Fruit fly (Drosophila melanogaster) whole organism, larva: ENCODE data around the gene spel1.
A peak's percentile ranks its signal among the peaks of the same experiment; 100 is the strongest.

Source experiments
- noc ChIP-seq: fragments of 200-800 bp; sonication (Bioruptor generic); optimal IDR thresholded peaks from 3 replicates; lab custom pipeline; 2019; ENCODE audit warnings: missing biosample characterization, mild to moderate bottlenecking, missing genetic modification characterization, moderate library complexity

The spel1 gene

DNA sequence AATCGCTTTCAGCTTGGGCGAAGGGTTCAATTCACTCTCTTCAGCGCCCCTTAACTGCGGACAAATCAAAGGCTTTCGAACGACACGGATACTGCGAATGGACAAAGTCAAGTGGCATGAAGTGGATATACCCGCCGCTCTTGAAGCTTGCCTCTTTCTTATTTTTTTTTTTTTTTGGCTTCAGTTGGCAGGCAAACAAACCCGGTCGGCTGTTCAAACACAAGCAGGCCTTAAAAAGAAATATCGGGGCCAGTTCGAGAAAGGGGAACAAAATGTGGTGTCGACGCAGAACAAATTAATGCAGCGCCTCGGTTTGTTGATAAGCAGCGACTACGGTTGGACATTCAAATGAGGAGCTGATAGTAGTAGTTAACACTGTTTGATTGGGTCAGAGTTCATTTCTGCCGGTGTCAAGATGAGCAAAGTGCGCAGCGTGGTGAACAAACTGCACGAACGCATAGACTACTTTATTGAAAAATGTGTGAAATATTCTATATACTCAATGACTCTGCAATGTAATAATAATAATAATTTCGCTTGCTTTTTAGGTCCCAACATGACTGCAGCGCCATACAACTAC is 5.0 kb upstream of the spel1 start:
- no peak for TF ChIP-seq noc (tag; lab: Kevin White, UChicago)

DNA sequence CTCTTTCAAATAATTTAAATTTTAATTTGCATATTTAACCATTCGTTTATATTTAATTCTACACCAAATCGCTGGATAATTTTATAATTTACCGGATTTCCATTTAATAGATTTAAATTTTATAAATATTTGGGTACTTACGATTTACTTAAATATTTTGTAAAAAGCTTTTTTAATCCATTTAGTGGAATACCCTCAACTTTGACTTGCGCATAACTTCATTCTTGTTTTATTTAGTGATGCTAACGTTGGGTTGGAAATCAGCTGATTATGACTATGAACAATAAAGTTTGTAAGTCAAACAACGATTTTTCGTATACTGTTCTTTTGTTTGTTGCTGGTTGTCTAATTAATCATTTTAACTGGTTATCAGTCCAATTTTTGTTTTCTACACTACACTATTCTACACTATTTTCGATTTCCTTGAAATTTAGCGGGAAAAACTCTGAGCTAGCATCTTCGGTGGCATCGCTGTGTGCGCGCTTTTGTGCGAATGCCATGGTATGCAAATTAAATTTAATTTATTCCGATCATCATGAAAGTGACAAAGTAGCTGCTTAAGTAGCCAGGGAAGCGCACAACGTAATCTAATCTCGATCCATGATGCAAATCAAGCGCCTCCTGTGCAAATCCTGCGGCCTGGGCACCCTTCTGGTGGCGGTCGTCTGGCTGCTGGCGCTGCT is 2.9 kb upstream of the spel1 start, which contains the start of gene Pgant35A:
Gene Pgant35A (plus strand): TSS at position 473 of the 683 bp plus-strand sequence.
- TF ChIP-seq noc (tag; lab: Kevin White, UChicago) = peak; percentile 43

DNA sequence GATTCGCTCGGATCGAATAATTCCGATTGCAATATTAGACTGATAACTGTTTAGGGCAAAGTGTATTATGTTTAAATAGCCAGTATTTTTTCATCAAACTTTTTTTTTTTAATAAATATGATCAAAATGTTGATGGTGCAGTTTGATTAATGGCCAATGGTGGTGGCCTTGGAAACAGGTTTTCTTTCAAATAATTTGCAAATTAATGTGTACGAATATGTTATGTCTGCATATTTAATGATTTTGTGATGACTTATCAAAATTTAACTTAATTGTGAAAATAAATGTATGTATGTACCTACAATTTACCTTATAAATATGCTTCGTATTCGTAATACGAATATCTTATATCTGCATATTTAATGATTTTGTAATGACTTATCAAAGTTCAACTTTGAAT is 588 bp upstream of the spel1 start:
- no peak for TF ChIP-seq noc (tag; lab: Kevin White, UChicago)

DNA sequence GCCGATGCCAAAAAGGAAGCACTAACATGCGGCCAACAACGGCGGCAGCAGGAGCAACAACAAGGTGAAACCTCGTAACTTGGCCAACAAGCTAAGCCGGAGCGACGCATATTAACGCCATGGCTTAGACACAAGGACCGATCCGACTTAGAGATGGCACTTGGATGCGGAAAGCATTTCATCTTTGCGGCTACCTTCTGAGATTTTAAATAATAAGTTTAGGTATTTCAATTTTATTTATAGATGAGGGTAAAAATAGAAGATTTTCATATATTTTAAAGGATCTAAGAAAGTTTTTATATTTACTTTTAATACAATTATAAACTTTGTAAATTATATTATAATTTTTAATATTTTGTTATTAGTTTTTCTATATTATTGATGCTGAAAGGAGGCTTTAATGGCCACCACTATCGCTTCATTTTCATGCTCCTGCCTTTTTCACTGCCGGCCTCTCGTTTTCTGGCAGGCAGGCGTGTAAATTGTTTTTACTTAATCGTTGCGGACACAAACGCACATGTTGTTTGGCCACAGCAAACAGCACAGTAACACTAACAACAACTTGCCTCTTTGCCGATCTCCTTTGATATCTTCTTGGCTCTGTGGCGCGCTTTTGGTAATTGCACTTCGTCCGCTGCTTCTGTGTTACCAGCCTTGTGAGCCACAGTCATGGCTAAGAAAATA is 4.9 kb downstream of the spel1 start:
- no peak for TF ChIP-seq noc (tag; lab: Kevin White, UChicago)

DNA sequence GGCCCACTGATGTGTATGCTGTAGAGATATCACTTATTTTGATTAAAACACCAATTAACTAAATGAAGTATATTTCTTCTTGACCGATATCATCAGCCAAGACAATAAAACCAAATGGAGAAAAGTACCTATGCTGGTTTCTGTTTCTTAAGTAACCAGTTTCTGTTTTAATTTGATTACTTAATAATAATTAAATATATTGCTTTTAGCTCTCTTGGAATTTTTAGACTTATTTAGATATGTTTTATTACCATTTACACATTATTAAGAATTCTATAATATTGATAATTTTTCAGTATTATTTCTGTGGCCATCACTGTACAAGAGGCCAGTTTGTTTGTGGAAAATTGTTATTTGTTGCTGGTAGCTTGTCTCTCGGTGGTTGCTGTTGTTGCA is 5.4 kb downstream of the spel1 start:
- no peak for TF ChIP-seq noc (tag; lab: Kevin White, UChicago)

DNA sequence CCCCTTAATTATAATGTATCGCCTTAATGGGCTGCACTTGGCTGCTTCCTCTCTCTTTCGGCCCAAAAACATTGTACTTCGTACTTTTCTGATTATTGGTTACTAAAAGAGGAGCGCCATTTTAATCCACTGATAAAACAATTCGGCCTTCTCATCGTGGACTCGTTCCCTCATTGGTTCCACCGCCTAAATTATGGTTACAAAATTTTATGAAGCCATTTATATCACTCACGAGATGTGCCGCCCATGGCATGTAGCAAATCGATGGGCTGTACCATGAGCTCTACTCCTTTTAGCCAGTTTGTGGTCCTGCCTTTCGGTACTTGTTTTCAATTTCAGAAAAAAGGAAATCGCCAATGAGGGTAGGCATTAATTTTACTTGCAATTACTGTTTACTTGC is 7.0 kb downstream of the spel1 start:
- no peak for TF ChIP-seq noc (tag; lab: Kevin White, UChicago)

DNA sequence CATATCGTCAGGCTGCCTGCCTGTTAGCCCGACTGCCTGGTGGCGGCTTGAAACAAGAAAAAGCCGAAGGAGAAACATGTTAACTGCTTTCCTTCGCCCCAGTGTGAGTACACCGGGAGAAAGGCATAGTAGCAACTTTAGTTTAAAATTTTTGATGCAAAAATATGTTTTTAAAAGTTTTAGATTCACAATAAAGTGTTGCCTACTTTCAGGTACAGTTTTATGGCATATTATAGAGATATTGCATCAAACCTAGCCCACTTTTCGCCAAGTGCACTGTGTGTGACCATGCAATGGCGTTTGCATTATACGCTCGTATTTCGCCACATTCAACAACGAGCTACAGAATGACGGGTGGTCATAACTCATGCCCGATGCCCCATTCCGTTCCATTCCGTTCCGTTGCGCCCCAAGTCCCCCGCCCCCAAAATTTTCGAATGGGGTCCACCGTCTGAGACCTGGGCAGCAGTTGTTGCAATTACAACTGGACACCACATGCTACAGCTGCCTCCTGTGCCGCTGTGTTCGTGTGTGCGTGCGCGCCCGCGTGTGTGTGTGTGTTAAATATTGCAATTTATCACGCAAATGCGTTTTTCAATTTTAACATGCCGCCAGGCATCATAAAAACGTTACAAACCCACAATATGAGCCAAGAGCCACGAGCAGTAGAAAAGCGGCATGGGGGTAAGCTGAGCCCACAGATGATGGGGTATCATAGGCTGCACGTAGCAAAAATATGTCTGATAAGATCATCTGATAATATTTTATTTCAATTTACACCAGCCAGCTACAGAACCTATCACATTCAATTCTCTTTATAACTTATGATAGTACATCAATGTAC is 8.3 kb downstream of the spel1 start:
- no peak for TF ChIP-seq noc (tag; lab: Kevin White, UChicago)

DNA sequence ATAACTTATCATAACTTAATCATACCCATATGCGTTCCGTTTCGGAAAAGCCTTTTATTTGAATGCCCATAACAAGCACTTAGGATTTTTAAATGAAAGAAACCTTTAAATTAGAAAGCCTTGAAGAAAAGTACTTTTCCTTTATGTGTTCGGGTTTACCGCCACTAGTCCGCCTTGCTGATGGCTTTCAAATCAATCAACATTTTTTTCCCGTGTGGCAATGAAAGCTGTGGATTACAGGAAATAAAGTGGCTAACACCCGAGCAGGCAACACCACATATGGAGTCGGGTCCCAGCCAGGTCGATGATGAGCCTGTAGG is 8.9 kb downstream of the spel1 start:
- TF ChIP-seq noc (tag; lab: Kevin White, UChicago) = no peak

DNA sequence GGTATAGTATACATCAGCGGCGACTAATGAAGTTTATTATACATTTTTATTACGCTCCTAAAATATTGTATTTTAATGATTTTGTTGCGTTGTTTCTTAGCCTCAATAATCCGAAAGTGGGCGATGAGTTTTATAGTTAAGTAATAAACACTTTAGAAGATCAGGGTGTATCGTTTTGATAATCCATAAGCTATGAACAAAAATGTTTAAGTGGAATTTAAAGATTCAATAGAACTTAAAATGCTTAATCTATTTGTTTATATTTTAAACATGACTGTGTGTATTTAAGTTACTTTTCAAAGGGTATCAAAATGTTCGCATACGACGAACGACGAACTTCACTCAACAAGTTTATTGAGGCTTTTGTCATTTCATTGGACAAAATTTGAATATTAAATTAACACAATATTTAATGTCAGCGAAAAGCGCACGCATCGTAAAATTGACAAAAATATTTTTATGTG is 10.4 kb downstream of the spel1 start:
- peak; percentile 91 for TF ChIP-seq noc (tag; lab: Kevin White, UChicago)

DNA sequence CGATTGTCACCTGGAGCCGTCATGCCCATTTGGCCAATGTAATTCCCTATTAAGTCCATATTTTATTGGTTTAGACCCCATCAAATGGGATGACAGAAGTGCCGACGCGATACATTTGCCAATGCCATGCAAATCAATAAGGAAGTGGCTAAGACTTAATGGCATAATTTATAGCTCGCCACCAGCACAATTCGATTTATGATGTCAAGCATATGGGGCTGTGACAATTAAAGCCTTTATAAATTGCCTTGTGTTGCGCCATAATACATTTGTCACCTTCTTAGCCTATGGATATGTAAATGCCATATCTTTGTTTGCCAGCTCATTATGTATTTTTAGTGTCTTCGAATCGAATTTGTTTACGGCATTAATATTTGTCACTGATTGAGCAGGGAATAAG is 11.4 kb downstream of the spel1 start:
- peak; percentile 1 for TF ChIP-seq noc (tag; lab: Kevin White, UChicago)

DNA sequence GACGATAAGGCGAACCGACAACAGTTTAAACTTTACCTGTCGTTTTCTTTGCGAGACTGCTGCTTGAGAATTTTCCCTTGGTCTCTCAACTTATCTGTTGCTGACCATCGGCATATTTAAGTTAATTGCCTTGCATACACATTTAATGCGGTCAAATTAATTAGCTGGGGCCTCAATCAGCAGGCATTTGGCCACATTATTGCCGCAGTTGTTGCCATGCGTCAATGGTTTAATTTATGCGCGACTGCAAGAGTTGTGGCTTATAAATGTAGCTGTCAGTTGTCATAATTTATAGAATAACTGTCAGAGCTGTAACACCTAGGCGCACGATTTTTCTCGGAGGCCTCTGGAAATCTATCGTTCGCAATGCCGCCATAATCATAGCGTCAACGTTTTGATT is 12.2 kb downstream of the spel1 start:
- no peak for TF ChIP-seq noc (tag; lab: Kevin White, UChicago)

DNA sequence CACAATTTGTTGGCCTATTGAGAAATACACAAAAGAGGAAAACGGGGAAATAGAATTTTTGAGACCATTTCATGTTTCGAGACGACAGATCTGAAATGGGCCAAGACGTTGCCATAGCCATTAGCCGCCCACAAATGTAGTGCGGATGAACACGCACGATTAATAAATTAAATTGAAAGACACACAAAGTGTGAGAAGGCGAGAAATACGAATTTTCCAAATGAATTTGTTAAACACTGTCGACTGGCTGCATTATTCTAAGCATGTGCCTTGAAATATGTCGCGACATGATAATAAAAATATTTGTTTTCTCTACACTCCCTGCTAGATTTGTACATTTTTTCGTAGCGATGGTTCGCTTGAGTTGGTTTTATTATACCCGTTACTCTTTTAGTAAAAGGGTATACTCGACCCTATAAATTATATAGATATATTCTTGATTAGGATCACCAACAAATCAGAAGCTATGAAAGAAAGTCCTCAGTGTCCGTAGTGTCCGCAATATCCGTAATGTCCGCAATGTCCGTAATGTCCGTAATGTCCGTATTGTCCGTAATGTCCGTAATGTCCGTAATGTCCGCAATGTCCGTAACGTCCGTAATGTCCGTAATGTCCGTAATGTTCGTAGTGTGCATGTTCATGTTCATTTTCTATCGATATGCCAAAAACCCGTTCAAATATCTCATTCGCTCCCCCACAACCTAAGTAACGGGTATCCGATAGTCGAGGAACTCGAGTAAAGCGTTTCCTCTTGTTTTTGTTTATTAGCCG is 14.8 kb downstream of the spel1 start:
- peak; percentile 62 for TF ChIP-seq noc (tag; lab: Kevin White, UChicago)

DNA sequence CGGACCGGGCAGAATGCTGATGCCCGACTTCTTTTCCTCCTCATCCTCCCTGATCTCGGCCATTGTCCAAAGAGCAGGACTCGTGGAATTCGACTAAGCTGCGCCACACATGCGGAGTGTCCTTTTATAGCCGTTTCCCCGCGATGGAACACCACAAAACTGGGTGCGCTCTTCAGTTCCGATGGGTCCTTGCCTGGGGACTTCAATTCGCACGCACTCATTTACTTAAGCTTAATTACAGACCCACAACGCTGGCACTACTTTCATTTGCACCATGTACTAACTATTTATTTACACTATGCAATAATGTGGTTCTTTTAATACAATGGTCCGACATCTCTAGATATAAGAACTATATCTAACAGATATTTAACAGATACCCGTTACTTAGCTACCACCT is 19.2 kb downstream of the spel1 start, which contains the start of gene ppk:
Gene ppk (minus strand): TSS at position 101 of the 400 bp plus-strand sequence.
- no peak for TF ChIP-seq noc (tag; lab: Kevin White, UChicago)

DNA sequence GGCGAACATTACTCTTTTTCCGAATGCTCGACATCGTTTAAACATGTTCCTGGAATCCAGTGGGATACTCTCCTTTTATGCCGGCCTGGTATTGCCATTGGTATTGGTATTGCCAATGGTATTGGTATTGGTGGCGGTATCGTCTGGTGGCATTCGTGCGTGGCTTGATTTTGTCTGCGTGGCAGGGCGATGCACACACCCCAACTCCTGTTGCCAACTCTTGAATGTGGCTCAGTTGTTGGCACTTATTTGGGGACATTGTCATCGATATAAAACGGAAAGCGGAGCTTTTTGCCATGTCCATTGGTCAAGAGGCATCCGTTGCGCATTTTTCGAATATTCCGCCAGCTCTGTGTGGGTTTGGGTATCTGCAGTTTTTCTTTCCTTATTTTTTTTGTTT is 20.0 kb downstream of the spel1 start:
- TF ChIP-seq noc (tag; lab: Kevin White, UChicago) = no peak

DNA sequence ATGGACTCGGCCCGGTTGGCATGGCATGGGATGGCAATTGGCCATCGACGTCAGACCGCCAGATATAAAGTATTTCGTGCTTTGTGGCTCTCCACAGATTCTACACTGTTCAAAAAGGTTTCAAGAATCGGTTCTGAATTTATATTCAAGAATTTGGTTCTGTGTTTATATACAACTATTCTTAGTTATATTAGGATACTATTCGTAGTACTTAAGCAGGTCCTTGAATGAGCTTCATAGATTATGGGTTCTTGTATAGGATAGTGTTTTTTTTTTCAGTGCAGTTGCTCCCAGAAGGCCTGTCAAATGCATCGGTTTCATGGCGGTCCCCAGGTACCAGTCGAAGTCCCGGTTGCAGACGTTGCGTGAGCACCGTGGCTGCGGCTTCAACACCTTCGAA is 24.7 kb downstream of the spel1 start:
- no peak for TF ChIP-seq noc (tag; lab: Kevin White, UChicago)
